Fruit fly (Drosophila melanogaster) whole organism, prepupa: ENCODE data around the gene Shmt.

Experiments used
- CG10631 ChIP-seq: fragments of 200-800 bp; sonication (Bioruptor generic); optimal IDR thresholded peaks from 2 replicates; lab custom pipeline; 2016; ENCODE audit warnings: missing biosample characterization, missing genetic modification characterization
- CG10669 ChIP-seq: fragments of 200-800 bp; sonication (Bioruptor generic); optimal IDR thresholded peaks from 3 replicates; lab custom pipeline; 2018; ENCODE audit warnings: missing biosample characterization, mild to moderate bottlenecking, missing genetic modification characterization, moderate library complexity
- CG11294 ChIP-seq: fragments of 200-800 bp; sonication (Bioruptor generic); IDR thresholded peaks from 2 replicates; pipeline ENCODE4 v1.3.6; 2022; ENCODE audit warnings: missing biosample characterization, missing genetic modification characterization
- CG11762 ChIP-seq: fragments of 200-800 bp; sonication (Bioruptor generic); optimal IDR thresholded peaks from 3 replicates; lab custom pipeline; 2016; ENCODE audit warnings: missing biosample characterization, missing genetic modification characterization; ENCODE audit not compliant: insufficient read depth
- CG1621 ChIP-seq: fragments of 200-800 bp; sonication (Bioruptor generic); optimal IDR thresholded peaks from 3 replicates; lab custom pipeline; 2018; ENCODE audit warnings: missing biosample characterization, mild to moderate bottlenecking, missing genetic modification characterization
- CG16779 ChIP-seq: fragments of 200-800 bp; sonication (Bioruptor generic); optimal IDR thresholded peaks from 3 replicates; lab custom pipeline; 2017; ENCODE audit warnings: missing biosample characterization, mild to moderate bottlenecking, missing genetic modification characterization
- CG3032 ChIP-seq: fragments of 200-800 bp; optimal IDR thresholded peaks from 2 replicates; lab custom pipeline; 2019; ENCODE audit warnings: missing biosample characterization, mild to moderate bottlenecking, missing genetic modification characterization, moderate library complexity
- CG31627 ChIP-seq: fragments of 200-800 bp; sonication (Bioruptor generic); optimal IDR thresholded peaks from 3 replicates; lab custom pipeline; 2016; ENCODE audit warnings: missing biosample characterization, missing genetic modification characterization
- CG32006 ChIP-seq: fragments of 200-800 bp; sonication (Bioruptor generic); optimal IDR thresholded peaks from 3 replicates; lab custom pipeline; 2017; ENCODE audit warnings: missing biosample characterization, mild to moderate bottlenecking, missing genetic modification characterization
- CG34406 ChIP-seq: fragments of 200-800 bp; sonication (Bioruptor generic); optimal IDR thresholded peaks from 3 replicates; lab custom pipeline; 2016; ENCODE audit warnings: missing biosample characterization, missing genetic modification characterization
- CG4318 ChIP-seq: fragments of 200-800 bp; sonication (Bioruptor generic); optimal IDR thresholded peaks from 3 replicates; lab custom pipeline; 2017; ENCODE audit warnings: missing biosample characterization, mild to moderate bottlenecking, missing genetic modification characterization
- CG6163 ChIP-seq: fragments of 200-800 bp; sonication (Bioruptor generic); IDR thresholded peaks from 3 replicates; pipeline ENCODE4 v1.3.6; 2022; ENCODE audit warnings: missing biosample characterization, missing genetic modification characterization
- CG6792 ChIP-seq: fragments of 200-800 bp; sonication (Bioruptor generic); optimal IDR thresholded peaks from 3 replicates; lab custom pipeline; 2016; ENCODE audit warnings: missing biosample characterization, missing genetic modification characterization
- CG6808 ChIP-seq: fragments of 200-800 bp; sonication (Bioruptor generic); optimal IDR thresholded peaks from 3 replicates; lab custom pipeline; 2017; ENCODE audit warnings: missing biosample characterization, missing genetic modification characterization, mild to moderate bottlenecking, moderate library complexity, missing genetic modification reagents
- CG6854 ChIP-seq: fragments of 200-800 bp; sonication (Bioruptor generic); optimal IDR thresholded peaks from 2 replicates; lab custom pipeline; 2017; ENCODE audit warnings: missing biosample characterization, mild to moderate bottlenecking, missing genetic modification characterization
- CG7368 ChIP-seq: fragments of 200-800 bp; sonication (Bioruptor generic); optimal IDR thresholded peaks from 3 replicates; lab custom pipeline; 2016; ENCODE audit warnings: missing biosample characterization, missing genetic modification characterization
- CG8119 ChIP-seq: fragments of 200-800 bp; sonication (Bioruptor generic); IDR thresholded peaks from 3 replicates; pipeline ENCODE4 v1.3.6; 2022; ENCODE audit warnings: missing biosample characterization, missing genetic modification characterization
- CG8319 ChIP-seq: fragments of 200-800 bp; sonication (Bioruptor generic); optimal IDR thresholded peaks from 3 replicates; lab custom pipeline; 2016; ENCODE audit warnings: missing biosample characterization, missing genetic modification characterization
- CG8632 ChIP-seq: fragments of 200-800 bp; sonication (Bioruptor generic); optimal IDR thresholded peaks from 3 replicates; lab custom pipeline; 2016; ENCODE audit warnings: missing biosample characterization, missing genetic modification characterization
- CG9139 ChIP-seq: fragments of 200-800 bp; sonication (Bioruptor generic); optimal IDR thresholded peaks from 3 replicates; lab custom pipeline; 2017; ENCODE audit warnings: missing biosample characterization, mild to moderate bottlenecking, missing genetic modification characterization
- Eip75B ChIP-seq: fragments of 200-800 bp; sonication (Bioruptor generic); optimal IDR thresholded peaks from 3 replicates; lab custom pipeline; 2016; ENCODE audit warnings: missing biosample characterization, missing genetic modification characterization
- Eip93F ChIP-seq: fragments of 200-800 bp; sonication (Bioruptor generic); optimal IDR thresholded peaks from 2 replicates; lab custom pipeline; 2016; ENCODE audit warnings: missing biosample characterization, mild to moderate bottlenecking, missing genetic modification characterization
- Ets21C ChIP-seq: fragments of 200-800 bp; sonication (Bioruptor generic); optimal IDR thresholded peaks from 3 replicates; lab custom pipeline; 2016; ENCODE audit warnings: missing biosample characterization, missing genetic modification characterization
- Ets96B ChIP-seq: fragments of 200-800 bp; optimal IDR thresholded peaks from 2 replicates; lab custom pipeline; 2019; ENCODE audit warnings: missing biosample characterization, mild to moderate bottlenecking, missing genetic modification characterization, moderate library complexity
- Gug ChIP-seq: fragments of 200-800 bp; sonication (Bioruptor generic); IDR thresholded peaks from 2 replicates; pipeline ENCODE4 v1.3.6; 2022; ENCODE audit warnings: missing biosample characterization, missing genetic modification characterization
- Hr39 ChIP-seq: fragments of 200-800 bp; sonication (Bioruptor generic); optimal IDR thresholded peaks from 2 replicates; lab custom pipeline; 2016; ENCODE audit warnings: missing biosample characterization, missing genetic modification characterization
- Hr4 ChIP-seq: fragments of 200-800 bp; sonication (Bioruptor generic); optimal IDR thresholded peaks from 3 replicates; lab custom pipeline; 2016; ENCODE audit warnings: missing biosample characterization, missing genetic modification characterization
- Lpt ChIP-seq: fragments of 200-800 bp; sonication (Bioruptor generic); optimal IDR thresholded peaks from 3 replicates; lab custom pipeline; 2016; ENCODE audit warnings: missing biosample characterization, missing genetic modification characterization
- Met ChIP-seq: fragments of 200-800 bp; sonication (Bioruptor generic); optimal IDR thresholded peaks from 3 replicates; lab custom pipeline; 2016; ENCODE audit warnings: missing biosample characterization, missing genetic modification characterization
- Smox ChIP-seq: fragments of 200-800 bp; sonication (Bioruptor generic); optimal IDR thresholded peaks from 3 replicates; lab custom pipeline; 2016; ENCODE audit warnings: missing biosample characterization, missing genetic modification characterization
- Sox14 ChIP-seq: fragments of 200-800 bp; sonication (Bioruptor generic); optimal IDR thresholded peaks from 3 replicates; lab custom pipeline; 2016; ENCODE audit warnings: missing biosample characterization, missing genetic modification characterization
- Sox15 ChIP-seq: fragments of 200-800 bp; sonication (Bioruptor generic); optimal IDR thresholded peaks from 3 replicates; lab custom pipeline; 2016; ENCODE audit warnings: missing biosample characterization, missing genetic modification characterization
- acj6 ChIP-seq: fragments of 200-800 bp; sonication (Bioruptor generic); optimal IDR thresholded peaks from 3 replicates; lab custom pipeline; 2016; ENCODE audit warnings: missing biosample characterization, missing genetic modification characterization
- cyc ChIP-seq: fragments of 200-800 bp; sonication (Bioruptor generic); optimal IDR thresholded peaks from 3 replicates; lab custom pipeline; 2016; ENCODE audit warnings: missing biosample characterization, missing genetic modification characterization
- dac ChIP-seq: fragments of 200-800 bp; sonication (Bioruptor generic); optimal IDR thresholded peaks from 2 replicates; lab custom pipeline; 2017; ENCODE audit warnings: missing biosample characterization, mild to moderate bottlenecking, missing genetic modification characterization
- eg ChIP-seq: fragments of 200-800 bp; sonication (Bioruptor generic); IDR thresholded peaks from 3 replicates; pipeline ENCODE4 v1.3.6; 2022; ENCODE audit warnings: missing biosample characterization, missing genetic modification characterization
- esn ChIP-seq: fragments of 200-800 bp; sonication (Bioruptor generic); optimal IDR thresholded peaks from 2 replicates; lab custom pipeline; 2016; ENCODE audit warnings: missing biosample characterization, mild to moderate bottlenecking, missing genetic modification characterization, moderate library complexity
- fd59A ChIP-seq: fragments of 200-800 bp; sonication (Bioruptor generic); optimal IDR thresholded peaks from 2 replicates; lab custom pipeline; 2017; ENCODE audit warnings: missing biosample characterization, mild to moderate bottlenecking, missing genetic modification characterization, missing genetic modification reagents
- fd85E ChIP-seq: fragments of 200-800 bp; sonication (Bioruptor generic); optimal IDR thresholded peaks from 3 replicates; lab custom pipeline; 2016; ENCODE audit warnings: missing biosample characterization, missing genetic modification characterization
- fkh ChIP-seq: fragments of 200-800 bp; sonication (Bioruptor generic); optimal IDR thresholded peaks from 3 replicates; lab custom pipeline; 2017; ENCODE audit warnings: missing biosample characterization, mild to moderate bottlenecking, missing genetic modification characterization, moderate library complexity
- net ChIP-seq: fragments of 200-800 bp; sonication (Bioruptor generic); optimal IDR thresholded peaks from 3 replicates; lab custom pipeline; 2016; ENCODE audit warnings: missing biosample characterization, missing genetic modification characterization
- pdm3 ChIP-seq: fragments of 200-800 bp; sonication (Bioruptor generic); optimal IDR thresholded peaks from 3 replicates; lab custom pipeline; 2016; ENCODE audit warnings: missing biosample characterization, missing genetic modification characterization
- salr ChIP-seq, 2 experiments: fragments of 200-800 bp; sonication (Bioruptor generic); optimal IDR thresholded peaks; 3 replicates each; lab custom pipeline; 2016 to 2018; ENCODE audit warnings: missing biosample characterization in 2 of 2, missing genetic modification characterization in 2 of 2, mild to moderate bottlenecking in 1 of 2
- spab ChIP-seq: fragments of 200-800 bp; sonication (Bioruptor generic); optimal IDR thresholded peaks from 2 replicates; lab custom pipeline; 2017; ENCODE audit warnings: missing biosample characterization, mild to moderate bottlenecking, missing genetic modification characterization, missing genetic modification reagents
- svp ChIP-seq: fragments of 200-800 bp; sonication (Bioruptor generic); peaks from one replicate; lab custom pipeline; 2016; ENCODE audit warnings: missing biosample characterization, missing genetic modification characterization
- topi ChIP-seq: fragments of 200-800 bp; sonication (Bioruptor generic); optimal IDR thresholded peaks from 3 replicates; lab custom pipeline; 2016; ENCODE audit warnings: missing biosample characterization, missing genetic modification characterization
- vri ChIP-seq: fragments of 200-800 bp; sonication (Bioruptor generic); optimal IDR thresholded peaks from 3 replicates; lab custom pipeline; 2016; ENCODE audit warnings: missing biosample characterization, mild to moderate bottlenecking, missing genetic modification characterization

Shmt gene

DNA sequence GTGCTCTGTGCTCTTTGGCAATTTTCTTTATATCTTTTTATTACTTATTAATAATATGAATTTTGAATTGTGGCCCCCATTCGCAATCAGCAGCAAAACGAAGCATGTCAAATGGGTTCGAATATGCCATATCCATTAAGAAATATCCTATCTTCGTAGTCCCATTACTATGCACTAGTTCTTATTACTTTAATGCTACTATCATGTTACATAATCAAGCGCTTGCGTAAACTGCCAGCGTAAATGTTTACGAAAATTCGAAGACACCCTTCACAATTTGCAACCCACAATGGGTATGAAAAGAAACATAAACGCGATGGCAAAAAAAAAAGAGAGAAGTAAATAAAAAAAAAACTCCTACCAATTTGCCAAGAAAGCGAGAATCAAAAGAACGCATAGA lies 10.1 kb upstream of the Shmt start (continued):
- TF ChIP-seq eg (GFP tag; lab: Robert Waterston, UW) (peak; percentile 65), Hr39 (peak; percentile 72), CG16779 (tag; lab: Kevin White, UChicago) (no peak), CG34406 (GFP tag; lab: Kevin White, UChicago) (peak; percentile 54), Gug (GFP tag; lab: Robert Waterston, UW) (peak; percentile 46), CG32006 (GFP tag; lab: Kevin White, UChicago) (peak; percentile 81), CG10631 (peak; percentile 76), CG6808 (peak; percentile 3), CG8319 (GFP tag; lab: Kevin White, UChicago) (peak; percentile 47), CG3032 (tag; lab: Kevin White, UChicago) (peak; percentile 60), Hr4 (GFP tag; lab: Kevin White, UChicago) (peak; percentile 54), cyc (GFP tag; lab: Kevin White, UChicago) (peak; percentile 52), CG7368 (GFP tag; lab: Kevin White, UChicago) (peak; percentile 65), vri (peak; percentile 32), CG10669 (GFP tag; lab: Kevin White, UChicago) (peak; percentile 67), CG6854 (GFP tag; lab: Kevin White, UChicago) (no peak), dac (GFP tag; lab: Kevin White, UChicago) (peak; percentile 64), fkh (GFP tag; lab: Kevin White, UChicago) (no peak), CG8119 (GFP tag; lab: Robert Waterston, UW) (peak; percentile 75), svp (GFP tag; lab: Kevin White, UChicago) (peak; percentile 63), Eip93F (GFP tag; lab: Kevin White, UChicago) (no peak), esn (GFP tag; lab: Kevin White, UChicago) (peak; percentile 63), Ets96B (tag; lab: Kevin White, UChicago) (peak; percentile 68), CG11762 (GFP tag; lab: Kevin White, UChicago) (peak; percentile 41), Sox14 (GFP tag; lab: Kevin White, UChicago) (peak; percentile 68), topi (GFP tag; lab: Kevin White, UChicago) (peak; percentile 65), CG11294 (GFP tag; lab: Robert Waterston, UW) (no peak), pdm3 (peak; percentile 85), Met (GFP tag; lab: Kevin White, UChicago) (peak; percentile 67), CG1621 (tag; lab: Kevin White, UChicago) (peak; percentile 55), CG6792 (GFP tag; lab: Kevin White, UChicago) (peak; percentile 74), CG31627 (GFP tag; lab: Kevin White, UChicago) (peak; percentile 59), CG4318 (peak; percentile 55)
- TF ChIP-seq, all 60 proteins: peak for 50

- TF ChIP-seq net (GFP tag; lab: Kevin White, UChicago) = peak; percentile 60
- TF ChIP-seq esn (GFP tag; lab: Kevin White, UChicago) = peak; percentile 14
- peak; percentile 29 for TF ChIP-seq Lpt (GFP tag; lab: Kevin White, UChicago)
- TF ChIP-seq spab = peak; percentile 79
- peak; percentile 68 for TF ChIP-seq svp (GFP tag; lab: Kevin White, UChicago)
- peak; percentile 55 for TF ChIP-seq cyc (GFP tag; lab: Kevin White, UChicago)
- TF ChIP-seq Hr39 = peak; percentile 24
- TF ChIP-seq Smox (GFP tag; lab: Kevin White, UChicago) = peak; percentile 33
- no peak for TF ChIP-seq Eip93F (GFP tag; lab: Kevin White, UChicago)
- TF ChIP-seq CG8319 (GFP tag; lab: Kevin White, UChicago) = peak; percentile 48
- peak; percentile 59 for TF ChIP-seq acj6 (GFP tag; lab: Kevin White, UChicago)
- peak; percentile 52 for TF ChIP-seq CG34406 (GFP tag; lab: Kevin White, UChicago)
- TF ChIP-seq Ets96B (tag; lab: Kevin White, UChicago) = peak; percentile 87
- TF ChIP-seq CG8632 (GFP tag; lab: Kevin White, UChicago) = peak; percentile 49
- TF ChIP-seq CG10631 = peak; percentile 72
- TF ChIP-seq CG6854 (GFP tag; lab: Kevin White, UChicago) = no peak
- TF ChIP-seq Gug (GFP tag; lab: Robert Waterston, UW) = peak; percentile 85
- no peak for TF ChIP-seq fkh (GFP tag; lab: Kevin White, UChicago)
- peak; percentile 24 for TF ChIP-seq dac (GFP tag; lab: Kevin White, UChicago)
- TF ChIP-seq fd59A = peak; percentile 62
- peak; percentile 27 to 66 for TF ChIP-seq salr (GFP tag; optimal IDR thresholded peaks at IDR 0.05; lab: Kevin White, UChicago)
- TF ChIP-seq CG6792 (GFP tag; lab: Kevin White, UChicago) = peak; percentile 55
- TF ChIP-seq CG32006 (GFP tag; lab: Kevin White, UChicago) = peak; percentile 70
- peak; percentile 77 for TF ChIP-seq Eip75B (GFP tag; lab: Kevin White, UChicago)
- peak; percentile 95 for TF ChIP-seq CG6163
- TF ChIP-seq Sox15 (GFP tag; lab: Kevin White, UChicago) = peak; percentile 6
- TF ChIP-seq eg (GFP tag; lab: Robert Waterston, UW) = peak; percentile 91
- no peak for TF ChIP-seq vri
- TF ChIP-seq Ets21C (GFP tag; lab: Kevin White, UChicago) = no peak
- TF ChIP-seq CG9139 (GFP tag; lab: Kevin White, UChicago) = peak; percentile 55
- TF ChIP-seq fd85E (GFP tag; lab: Kevin White, UChicago) = peak; percentile 14
Measured at dm6 chrX:5925793-5926418, 9.3 kb upstream of the Shmt start.
